Worm (Caenorhabditis elegans) whole organism, young adult: Measurements from ENCODE around the gene K05G3.1.

Experiments used
- B0019.2 ChIP-seq: fragments of 200-800 bp; sonication (Bioruptor generic); conservative IDR thresholded peaks from 2 replicates; pipeline ENCODE4 v1.3.6; 2022; ENCODE audit warnings: missing genetic modification reagents, missing genetic modification characterization, missing compliant biosample characterization
- B0336.3 ChIP-seq: fragments of 200-800 bp; sonication (Bioruptor generic); IDR thresholded peaks from 2 replicates; pipeline ENCODE4 v1.3.6; 2022; ENCODE audit warnings: missing genetic modification characterization, missing compliant biosample characterization
- D2030.7 ChIP-seq: fragments of 200-800 bp; sonication (Bioruptor generic); IDR thresholded peaks from 2 replicates; pipeline ENCODE4 v1.3.6; 2022; ENCODE audit warnings: missing genetic modification reagents, missing genetic modification characterization, missing compliant biosample characterization
- F23B12.7 ChIP-seq: sonication (generic microtip); optimal IDR thresholded peaks from 2 replicates; lab custom pipeline; 2017; ENCODE audit warnings: missing genetic modification characterization, mild to moderate bottlenecking, missing compliant biosample characterization, antibody characterized with exemption, moderate library complexity; ENCODE audit not compliant: insufficient read depth
- F37B4.10 ChIP-seq: fragments of 200-800 bp; sonication (Bioruptor generic); IDR thresholded peaks from 2 replicates; pipeline ENCODE4 v1.3.6; 2022; ENCODE audit warnings: missing genetic modification characterization, missing compliant biosample characterization
- F49E8.2 ChIP-seq: sonication (generic microtip); optimal IDR thresholded peaks from 3 replicates; lab custom pipeline; 2017; ENCODE audit warnings: missing genetic modification characterization, mild to moderate bottlenecking, missing compliant biosample characterization, antibody characterized with exemption, moderate library complexity; ENCODE audit not compliant: insufficient read depth
- F52B5.7 ChIP-seq: sonication (generic microtip); optimal IDR thresholded peaks from 2 replicates; lab custom pipeline; 2016; ENCODE audit warnings: mild to moderate bottlenecking, missing genetic modification characterization, missing compliant biosample characterization
- K12H6.12 ChIP-seq: fragments of 200-800 bp; sonication (Bioruptor generic); optimal IDR thresholded peaks from 2 replicates; lab custom pipeline; 2018; ENCODE audit warnings: mild to moderate bottlenecking, missing genetic modification characterization, missing compliant biosample characterization
- Y67H2A.10 ChIP-seq: fragments of 200-800 bp; sonication (Bioruptor generic); conservative IDR thresholded peaks from 2 replicates; pipeline ENCODE4 v1.3.6; 2022; ENCODE audit warnings: missing genetic modification reagents, missing genetic modification characterization, missing compliant biosample characterization
- aptf-3 ChIP-seq: fragments of 200-800 bp; sonication (Bioruptor generic); IDR thresholded peaks from 2 replicates; pipeline ENCODE4 v1.3.6; 2022; ENCODE audit warnings: missing genetic modification characterization, missing compliant biosample characterization
- attf-3 ChIP-seq: fragments of 200-800 bp; sonication (Bioruptor generic); conservative IDR thresholded peaks from 2 replicates; pipeline ENCODE4 v1.3.6; 2022; ENCODE audit warnings: missing genetic modification reagents, missing genetic modification characterization, missing compliant biosample characterization
- ccch-3 ChIP-seq: fragments of 200-800 bp; sonication (Bioruptor generic); optimal IDR thresholded peaks from 2 replicates; lab custom pipeline; 2018; ENCODE audit warnings: mild to moderate bottlenecking, missing genetic modification characterization, missing compliant biosample characterization
- ceh-100 ChIP-seq: fragments of 200-800 bp; sonication (Bioruptor generic); IDR thresholded peaks from 2 replicates; pipeline ENCODE4 v1.3.6; 2022; ENCODE audit warnings: missing genetic modification reagents, missing genetic modification characterization, missing compliant biosample characterization
- ceh-27 ChIP-seq: fragments of 200-800 bp; sonication (Bioruptor generic); optimal IDR thresholded peaks from 2 replicates; lab custom pipeline; 2018; ENCODE audit warnings: mild to moderate bottlenecking, missing genetic modification characterization, moderate library complexity, missing compliant biosample characterization
- ceh-58 ChIP-seq: fragments of 200-800 bp; sonication (Bioruptor generic); IDR thresholded peaks from 2 replicates; pipeline ENCODE4 v1.3.6; 2022; ENCODE audit warnings: missing genetic modification characterization, missing compliant biosample characterization
- ceh-79 ChIP-seq: sonication (generic microtip); optimal IDR thresholded peaks from 2 replicates; lab custom pipeline; 2017; ENCODE audit warnings: mild to moderate bottlenecking, missing genetic modification characterization, missing compliant biosample characterization
- ceh-91 ChIP-seq: fragments of 200-800 bp; sonication (Bioruptor generic); IDR thresholded peaks from 2 replicates; pipeline ENCODE4 v1.3.6; 2022; ENCODE audit warnings: missing genetic modification reagents, missing genetic modification characterization, missing compliant biosample characterization
- chd-7 ChIP-seq: sonication (generic microtip); optimal IDR thresholded peaks from 2 replicates; lab custom pipeline; 2016; ENCODE audit warnings: mild to moderate bottlenecking, missing genetic modification characterization, moderate library complexity, missing compliant biosample characterization
- dox-1 ChIP-seq: fragments of 200-800 bp; sonication (Bioruptor generic); IDR thresholded peaks from 2 replicates; pipeline ENCODE4 v1.3.6; 2022; ENCODE audit warnings: missing genetic modification reagents, missing genetic modification characterization, missing compliant biosample characterization
- egl-18 ChIP-seq: fragments of 200-800 bp; sonication (Bioruptor generic); IDR thresholded peaks from 2 replicates; pipeline ENCODE4 v1.3.6; 2022; ENCODE audit warnings: missing genetic modification reagents, missing genetic modification characterization, missing compliant biosample characterization
- egl-44 ChIP-seq: fragments of 200-800 bp; sonication (Bioruptor generic); IDR thresholded peaks from 2 replicates; pipeline ENCODE4 v1.3.6; 2022; ENCODE audit warnings: missing genetic modification reagents, missing genetic modification characterization, missing compliant biosample characterization
- gei-17 ChIP-seq: fragments of 200-800 bp; sonication (Bioruptor generic); optimal IDR thresholded peaks from 2 replicates; lab custom pipeline; 2018; ENCODE audit warnings: mild to moderate bottlenecking, missing genetic modification characterization, missing compliant biosample characterization
- hlh-26 ChIP-seq: fragments of 200-800 bp; sonication (Bioruptor generic); conservative IDR thresholded peaks from 2 replicates; pipeline ENCODE4 v1.3.6; 2022; ENCODE audit warnings: missing genetic modification reagents, missing genetic modification characterization, missing compliant biosample characterization
- lin-26 ChIP-seq: fragments of 200-800 bp; sonication (Bioruptor generic); IDR thresholded peaks from 2 replicates; pipeline ENCODE4 v1.3.6; 2022; ENCODE audit warnings: missing genetic modification reagents, missing genetic modification characterization, missing compliant biosample characterization
- lir-1 ChIP-seq: fragments of 200-800 bp; sonication (Bioruptor generic); conservative IDR thresholded peaks from 2 replicates; pipeline ENCODE4 v1.3.6; 2022; ENCODE audit warnings: missing genetic modification reagents, missing genetic modification characterization, missing compliant biosample characterization
- madf-10 ChIP-seq: sonication (generic microtip); optimal IDR thresholded peaks from 2 replicates; lab custom pipeline; 2016; ENCODE audit warnings: mild to moderate bottlenecking, missing genetic modification characterization, missing compliant biosample characterization
- nhr-80 ChIP-seq: sonication (generic microtip); optimal IDR thresholded peaks from 2 replicates; lab custom pipeline; 2016; ENCODE audit warnings: missing genetic modification characterization, missing compliant biosample characterization
- rcor-1 ChIP-seq: fragments of 200-800 bp; sonication (Bioruptor generic); IDR thresholded peaks from 2 replicates; pipeline ENCODE4 v1.3.6; 2022; ENCODE audit warnings: missing genetic modification reagents, missing genetic modification characterization, missing compliant biosample characterization
- rec-8 ChIP-seq, 2 experiments: sonication (generic microtip); optimal IDR thresholded peaks; 2 replicates each; lab custom pipeline; 2016; ENCODE audit warnings: mild to moderate bottlenecking in 2 of 2, missing genetic modification characterization in 2 of 2, missing genetic modification reagents in 2 of 2, missing genotype in 2 of 2, missing biosample characterization in 1 of 2, missing compliant biosample characterization in 1 of 2, moderate library complexity in 1 of 2
- snpc-4 ChIP-seq, 5 experiments: fragments of 150-350 bp in 1 of 5; sonication (generic microtip) in 4 of 5; optimal IDR thresholded peaks; 2 replicates each; lab custom pipeline; 2014 to 2018; ENCODE audit warnings: missing genetic modification characterization in 5 of 5, missing biosample characterization in 3 of 5, antibody characterized with exemption in 2 of 5, mild to moderate bottlenecking in 2 of 5, missing compliant biosample characterization in 2 of 5, missing genotype in 2 of 5, moderate library complexity in 2 of 5, missing genetic modification reagents in 1 of 5
- sptf-2 ChIP-seq: fragments of 200-800 bp; sonication (Bioruptor generic); optimal IDR thresholded peaks from 2 replicates; lab custom pipeline; 2018; ENCODE audit warnings: mild to moderate bottlenecking, missing genetic modification characterization, missing compliant biosample characterization
- tlf-1 ChIP-seq: fragments of 200-800 bp; sonication (Bioruptor generic); optimal IDR thresholded peaks from 2 replicates; lab custom pipeline; 2018; ENCODE audit warnings: mild to moderate bottlenecking, missing genetic modification characterization, missing compliant biosample characterization
- unc-130 ChIP-seq: sonication (generic microtip); optimal IDR thresholded peaks from 2 replicates; lab custom pipeline; 2016; ENCODE audit warnings: missing genetic modification reagents, missing genetic modification characterization, missing compliant biosample characterization
- zfh-2 ChIP-seq: fragments of 200-800 bp; sonication (Bioruptor generic); conservative IDR thresholded peaks from 2 replicates; pipeline ENCODE4 v1.3.6; 2022; ENCODE audit warnings: missing genetic modification reagents, missing genetic modification characterization, missing compliant biosample characterization
- ztf-18 ChIP-seq: sonication (generic microtip); optimal IDR thresholded peaks from 2 replicates; lab custom pipeline; 2016; ENCODE audit warnings: missing genotype, mild to moderate bottlenecking, missing genetic modification characterization, missing compliant biosample characterization
- ztf-26 ChIP-seq: sonication (generic microtip); optimal IDR thresholded peaks from 2 replicates; lab custom pipeline; 2017; ENCODE audit warnings: missing genetic modification characterization, missing compliant biosample characterization
- ztf-3 ChIP-seq: fragments of 200-800 bp; sonication (Bioruptor generic); optimal IDR thresholded peaks from 2 replicates; lab custom pipeline; 2018; ENCODE audit warnings: mild to moderate bottlenecking, missing genetic modification characterization, missing compliant biosample characterization
- ztf-6 ChIP-seq: fragments of 200-800 bp; sonication (Bioruptor generic); IDR thresholded peaks from 2 replicates; pipeline ENCODE4 v1.3.6; 2022; ENCODE audit warnings: missing genetic modification reagents, missing genetic modification characterization, missing compliant biosample characterization

K05G3.1 gene

DNA sequence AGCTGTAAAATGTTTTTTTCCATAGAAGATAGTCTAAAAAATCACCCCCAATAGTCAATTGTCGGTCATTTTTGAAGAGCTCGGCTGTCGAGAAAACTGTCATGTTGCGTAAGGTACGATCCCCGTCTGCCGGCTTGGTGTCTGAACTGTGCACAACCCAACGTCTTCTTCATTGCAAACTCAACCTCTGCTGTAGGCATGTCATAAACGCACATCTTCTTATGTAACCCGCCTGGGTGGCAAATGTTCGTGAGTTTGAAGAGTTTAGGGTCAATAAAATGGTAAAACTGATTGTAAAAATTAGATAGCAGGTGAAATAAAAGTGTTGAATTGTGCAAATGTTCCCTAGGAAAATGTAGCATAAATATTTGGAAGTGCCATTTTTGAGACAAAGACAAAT, 23.2 kb downstream of the K05G3.1 start:
- TF ChIP-seq chd-7 (tag; lab: Kevin White, UChicago) = no peak

ce11 chrX:16525632-16526031, 24.5 kb downstream of the K05G3.1 start:
- no peak for TF ChIP-seq B0336.3
- no peak for TF ChIP-seq sptf-2 (GFP tag; lab: Kevin White, UChicago)
- TF ChIP-seq zfh-2 (GFP tag; lab: Robert Waterston, UW) = peak; percentile 57; the same call in 1 of the 2 replicates
- TF ChIP-seq attf-3 = no peak
- TF ChIP-seq rec-8 (tag; optimal IDR thresholded peaks at IDR 0.05; lab: Kevin White, UChicago) = no peak
- TF ChIP-seq aptf-3 (GFP tag; lab: Robert Waterston, UW) = 0 out of 2 replicates have a peak, but pooled peaks have one; percentile 9
- no peak for TF ChIP-seq egl-44 (GFP tag; lab: Robert Waterston, UW)
- no peak for TF ChIP-seq F49E8.2 (tag; lab: Kevin White, UChicago)
- no peak for TF ChIP-seq lir-1
- no peak for TF ChIP-seq nhr-80 (tag; lab: Kevin White, UChicago)
- TF ChIP-seq snpc-4 (GFP tag; optimal IDR thresholded peaks at IDR 0.05; lab: Kevin White, UChicago) = no peak
- no peak for TF ChIP-seq snpc-4 (tag; optimal IDR thresholded peaks at IDR 0.05; lab: Kevin White, UChicago)

DNA sequence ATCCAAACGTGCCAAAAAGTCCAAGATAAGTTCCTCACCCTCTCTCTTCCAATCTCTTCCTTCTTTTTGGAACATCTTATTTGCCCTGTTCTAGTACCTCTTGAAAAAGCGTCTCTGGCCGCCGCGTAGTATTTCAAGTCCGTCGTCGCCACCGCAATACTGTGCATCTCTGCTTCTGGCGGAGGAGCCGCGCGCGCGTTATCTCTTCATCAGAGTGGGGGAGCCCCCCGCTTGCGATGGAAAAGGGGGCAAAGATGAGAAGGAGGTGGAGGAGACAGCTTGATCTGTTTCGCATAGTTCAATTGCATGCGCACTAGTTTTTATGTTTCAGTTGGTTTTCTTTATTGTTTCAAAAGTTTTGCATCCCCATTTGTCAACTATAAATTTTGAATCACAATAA, 26.7 kb downstream of the K05G3.1 start:
- TF ChIP-seq tlf-1 (GFP tag; lab: Kevin White, UChicago) = no peak
- TF ChIP-seq ceh-27 (GFP tag; lab: Kevin White, UChicago) = peak; percentile 18
- TF ChIP-seq ceh-58 = 0 out of 2 replicates have a peak, but pooled peaks have one; percentile 51
- TF ChIP-seq lin-26 (GFP tag; lab: Robert Waterston, UW) = 0 out of 2 replicates have a peak, but pooled peaks have one; percentile 15
- no peak for TF ChIP-seq ceh-100 (GFP tag; lab: Robert Waterston, UW)
- peak; percentile 86 for TF ChIP-seq zfh-2 (GFP tag; lab: Robert Waterston, UW)
- TF ChIP-seq F37B4.10 = 0 out of 2 replicates have a peak, but pooled peaks have one; percentile 42
- TF ChIP-seq ztf-3 = no peak
- no peak for TF ChIP-seq ztf-18 (tag; lab: Kevin White, UChicago)
- no peak for TF ChIP-seq gei-17 (GFP tag; lab: Kevin White, UChicago)
- no peak for TF ChIP-seq B0019.2 (GFP tag; lab: Robert Waterston, UW)

DNA sequence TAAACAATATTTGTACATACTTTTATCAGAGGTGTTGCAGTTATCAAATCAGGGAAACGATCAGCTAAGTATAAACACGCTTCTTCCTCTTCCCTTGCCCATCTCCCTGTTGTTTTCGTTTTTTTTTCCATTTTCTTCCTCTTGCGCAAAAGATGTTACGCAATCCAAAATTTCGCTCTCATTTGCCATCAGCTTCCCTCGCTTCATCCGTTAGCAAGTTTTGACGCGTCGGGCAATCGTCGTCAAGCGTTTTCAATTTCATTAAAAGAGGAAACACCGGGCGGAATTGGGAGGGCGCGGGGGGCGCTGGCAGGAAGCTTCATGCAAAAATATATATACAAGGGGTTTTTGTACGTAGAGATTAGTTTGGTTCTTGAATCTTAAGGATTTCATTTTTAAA, 28.8 kb downstream of the K05G3.1 start:
- TF ChIP-seq F52B5.7 (tag; lab: Kevin White, UChicago) = no peak
- no peak for TF ChIP-seq Y67H2A.10
- no peak for TF ChIP-seq egl-18 (GFP tag; lab: Robert Waterston, UW)
- no peak for TF ChIP-seq nhr-80 (tag; lab: Kevin White, UChicago)
- TF ChIP-seq hlh-26 (GFP tag; lab: Robert Waterston, UW) = no peak
- no peak for TF ChIP-seq madf-10
- TF ChIP-seq sptf-2 (GFP tag; lab: Kevin White, UChicago) = no peak
- no peak for TF ChIP-seq ztf-6
- TF ChIP-seq ceh-79 (tag; lab: Kevin White, UChicago) = no peak
- no peak for TF ChIP-seq zfh-2 (GFP tag; lab: Robert Waterston, UW)
- no peak for TF ChIP-seq ccch-3
- no peak for TF ChIP-seq tlf-1 (GFP tag; lab: Kevin White, UChicago)
- no peak for TF ChIP-seq unc-130 (GFP tag; lab: Kevin White, UChicago)
- no peak for TF ChIP-seq ztf-26 (tag; lab: Kevin White, UChicago)
- TF ChIP-seq dox-1 (GFP tag; lab: Robert Waterston, UW) = no peak
- no peak for TF ChIP-seq rcor-1
- TF ChIP-seq ceh-91 = no peak
- TF ChIP-seq D2030.7 (GFP tag; lab: Robert Waterston, UW) = no peak
- no peak for TF ChIP-seq F23B12.7 (tag; lab: Kevin White, UChicago)
- no peak for TF ChIP-seq K12H6.12 (tag; lab: Kevin White, UChicago)
